Worm (Caenorhabditis elegans) whole organism, L1 larva: ENCODE data around the gene Y116F11B.8.

Experiments used
- ceh-82 ChIP-seq, 3 experiments: fragments of 150-350 bp in 1 of 3; sonication (generic microtip) in 2 of 3; optimal IDR thresholded peaks; 2 replicates each; lab custom pipeline; 2014 to 2017; ENCODE audit warnings: missing biosample characterization in 3 of 3, missing genetic modification characterization in 3 of 3
- elt-3 ChIP-seq, 6 experiments: fragments of 150-350 bp in 1 of 6; sonication (generic microtip); optimal IDR thresholded peaks; 2 replicates each; lab custom pipeline; 2017 to 2018; ENCODE audit warnings: missing biosample characterization in 6 of 6, missing genetic modification characterization in 6 of 6, inconsistent platforms in 1 of 6
- jun-1 ChIP-seq: fragments of 150-350 bp; optimal IDR thresholded peaks from 2 replicates; lab custom pipeline; 2014; ENCODE audit warnings: missing biosample characterization, missing genetic modification reagents, missing genetic modification characterization
- lin-35 ChIP-seq, 2 experiments: fragments of 150-350 bp; optimal IDR thresholded peaks; 2 replicates each; lab custom pipeline; 2014; ENCODE audit warnings: missing biosample characterization in 2 of 2, missing genetic modification characterization in 2 of 2, missing genetic modification reagents in 2 of 2
- mab-9 ChIP-seq: fragments of 200-800 bp; sonication (Bioruptor generic); IDR thresholded peaks from 2 replicates; pipeline ENCODE4 v1.3.6; 2022; ENCODE audit warnings: missing genetic modification reagents, missing genetic modification characterization, missing compliant biosample characterization
- mdl-1 ChIP-seq, 2 experiments: fragments of 150-350 bp; optimal IDR thresholded peaks; 2 replicates each; lab custom pipeline; 2014 to 2017; ENCODE audit warnings: missing biosample characterization in 2 of 2, missing genetic modification characterization in 2 of 2, inconsistent platforms in 1 of 2
- nhr-237 ChIP-seq: fragments of 150-350 bp; optimal IDR thresholded peaks from 2 replicates; lab custom pipeline; 2014; ENCODE audit warnings: missing biosample characterization, missing genetic modification characterization
- nhr-28 ChIP-seq: fragments of 150-350 bp; optimal IDR thresholded peaks from 2 replicates; lab custom pipeline; 2014; ENCODE audit warnings: missing biosample characterization, missing genetic modification characterization
- nhr-71 ChIP-seq: sonication (generic microtip); optimal IDR thresholded peaks from 2 replicates; lab custom pipeline; 2016; ENCODE audit warnings: mild to moderate bottlenecking, missing genetic modification characterization, moderate library complexity, missing compliant biosample characterization
- rnt-1 ChIP-seq: sonication (generic microtip); optimal IDR thresholded peaks from 2 replicates; lab custom pipeline; 2016; ENCODE audit warnings: mild to moderate bottlenecking, missing genetic modification characterization, moderate library complexity, missing compliant biosample characterization
- vab-15 ChIP-seq: sonication (generic microtip); optimal IDR thresholded peaks from 2 replicates; lab custom pipeline; 2017; ENCODE audit warnings: missing genotype, mild to moderate bottlenecking, missing genetic modification characterization, missing compliant biosample characterization

ce11 chrV:19820178-19820577 is 37.3 kb upstream of the Y116F11B.8 start:
- TF ChIP-seq mab-9: no peak
- no peak for TF ChIP-seq nhr-237 (tag; lab: Kevin White, UChicago)
- no peak for TF ChIP-seq nhr-71
- TF ChIP-seq rnt-1: no peak
- no peak for TF ChIP-seq elt-3 (tag; optimal IDR thresholded peaks at IDR 0.05; lab: Kevin White, UChicago)
- no peak for TF ChIP-seq mdl-1 (tag; optimal IDR thresholded peaks at IDR 0.05; lab: Kevin White, UChicago)
- no peak for TF ChIP-seq jun-1 (tag; lab: Kevin White, UChicago)
- no peak for TF ChIP-seq lin-35 (GFP tag; optimal IDR thresholded peaks at IDR 0.05; lab: Kevin White, UChicago)
- no peak for TF ChIP-seq ceh-82 (tag; optimal IDR thresholded peaks at IDR 0.05; lab: Kevin White, UChicago)
- no peak for TF ChIP-seq vab-15 (tag; lab: Kevin White, UChicago)
- no peak for TF ChIP-seq nhr-28 (tag; lab: Kevin White, UChicago)
